Worm (Caenorhabditis elegans): Measurements from ENCODE around the gene F10G7.12.

F10G7.12 gene

DNA sequence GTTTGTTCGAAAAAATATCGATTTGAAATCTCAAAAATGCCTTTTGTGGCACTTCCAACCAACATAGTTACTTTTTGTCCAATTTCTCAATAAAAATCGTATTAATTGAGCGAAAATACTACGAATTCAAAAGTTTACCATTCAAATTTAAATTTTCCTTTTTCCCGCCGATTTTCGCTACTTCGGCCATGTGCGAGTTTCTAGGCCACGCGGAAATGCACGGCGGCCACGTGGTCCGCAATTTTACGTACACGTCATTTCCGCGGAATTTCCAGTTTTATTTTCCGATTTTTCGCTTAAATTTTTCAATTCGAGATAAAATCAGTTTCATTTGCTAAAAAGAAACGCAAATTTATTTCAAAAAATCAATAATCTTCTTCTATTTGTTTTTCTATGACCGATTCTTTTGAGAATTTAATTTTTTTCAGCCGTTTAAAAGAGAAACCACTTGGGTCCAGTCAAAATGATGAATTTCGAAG is 50.4 kb downstream of the F10G7.12 start, which contains the start of gene eas-1 (continued):
- TF ChIP-seq ZK185.1 (tag; optimal IDR thresholded peaks at IDR 0.05; ENCODE audit: poor library complexity, severe bottlenecking) (peak; percentile 84), ceh-100 (GFP tag; IDR thresholded peaks at IDR 0.05) (peak; percentile 69), mel-28 (tag; optimal IDR thresholded peaks at IDR 0.05; ENCODE audit: borderline replicate concordance) (no peak), egl-18 (GFP tag; IDR thresholded peaks at IDR 0.05) (no peak), B0035.1 (tag; optimal IDR thresholded peaks at IDR 0.05) (no peak), hsf-1 (GFP tag; IDR thresholded peaks at IDR 0.05) (no peak), snpc-3.4 (tag; optimal IDR thresholded peaks at IDR 0.05) (peak; percentile 9), nhr-80 (tag; optimal IDR thresholded peaks at IDR 0.05) (peak; percentile 27), bed-1 (GFP tag; IDR thresholded peaks at IDR 0.05) (no peak), dpl-1 (GFP tag; optimal IDR thresholded peaks at IDR 0.05) (peak; percentile 78), dox-1 (GFP tag; IDR thresholded peaks at IDR 0.05) (peak; percentile 79), K12H6.12 (tag; optimal IDR thresholded peaks at IDR 0.05) (peak; percentile 50), nfya-2 (GFP tag; IDR thresholded peaks at IDR 0.05) (no peak), madf-8 (GFP tag; conservative IDR thresholded peaks at IDR 0.05) (peak; percentile 45), Y95B8A.8 (GFP tag; IDR thresholded peaks at IDR 0.05) (no peak), ztf-6 (GFP tag; IDR thresholded peaks at IDR 0.05) (no peak), fkh-3 (tag; optimal IDR thresholded peaks at IDR 0.05) (no peak), sdz-38 (tag; optimal IDR thresholded peaks at IDR 0.05) (no peak), tbp1 (GFP tag; optimal IDR thresholded peaks at IDR 0.05) (peak; percentile 44), lag-1 (GFP tag; IDR thresholded peaks at IDR 0.05) (no peak), F23B12.7 (tag; optimal IDR thresholded peaks at IDR 0.05; ENCODE audit: insufficient read depth) (peak; percentile 39), mes-4 (tag; optimal IDR thresholded peaks at IDR 0.05) (no peak), madf-3 (GFP tag; IDR thresholded peaks at IDR 0.05) (no peak), ztf-25 (GFP tag; IDR thresholded peaks at IDR 0.05) (peak; percentile 76; the same call in 1 of the 2 replicates), sptf-2 (GFP tag; optimal IDR thresholded peaks at IDR 0.05) (peak; percentile 5), F57C9.4 (tag; optimal IDR thresholded peaks at IDR 0.05) (no peak), D2030.7 (GFP tag; IDR thresholded peaks at IDR 0.05) (peak; percentile 70), B0019.2 (GFP tag; conservative IDR thresholded peaks at IDR 0.05) (peak; percentile 33; the same call in 1 of the 2 replicates), lsl-1 (GFP tag; optimal IDR thresholded peaks at IDR 0.05) (peak; percentile 63), tlf-1 (GFP tag; optimal IDR thresholded peaks at IDR 0.05) (peak; percentile 20), lsy-27 (tag; optimal IDR thresholded peaks at IDR 0.05; ENCODE audit: borderline replicate concordance, insufficient read depth) (no peak), ceh-79 (tag; optimal IDR thresholded peaks at IDR 0.05) (no peak), T26A5.8 (tag; optimal IDR thresholded peaks at IDR 0.05) (no peak), cebp-1 (GFP tag; IDR thresholded peaks at IDR 0.05) (no peak), cebp-1 (tag; optimal IDR thresholded peaks at IDR 0.05) (no peak), nhr-27 (tag; optimal IDR thresholded peaks at IDR 0.05) (no peak), ceh-91 (GFP tag; IDR thresholded peaks at IDR 0.05) (peak; percentile 50; the same call in 1 of the 2 replicates), pbrm-1 (GFP tag; IDR thresholded peaks at IDR 0.05) (peak; percentile 53; the same call in 1 of the 2 replicates), unc-62 (GFP tag; optimal IDR thresholded peaks at IDR 0.05) (no peak), mxl-1 (tag; optimal IDR thresholded peaks at IDR 0.05) (no peak), aptf-2 (GFP tag; conservative IDR thresholded peaks at IDR 0.05) (peak; percentile 76; the same call in 1 of the 2 replicates), ztf-28 (GFP tag; IDR thresholded peaks at IDR 0.05) (no peak), Y53G8AR.9 (GFP tag; conservative IDR thresholded peaks at IDR 0.05) (no peak), F37B4.10 (GFP tag; IDR thresholded peaks at IDR 0.05) (no peak), let-607 (tag; optimal IDR thresholded peaks at IDR 0.05) (peak; percentile 93 to 97), attf-3 (GFP tag; conservative IDR thresholded peaks at IDR 0.05) (peak; percentile 51; the same call in 1 of the 2 replicates), F10E7.11 (tag; optimal IDR thresholded peaks at IDR 0.05) (no peak)
